Worm (Caenorhabditis elegans): ENCODE results near the gene acc-3.

- TF ChIP-seq fkh-10 (GFP tag; optimal IDR thresholded peaks at IDR 0.05), result no peak
- TF ChIP-seq lin-13 (GFP tag; optimal IDR thresholded peaks at IDR 0.05), result no peak
- TF ChIP-seq sup-37 (GFP tag; optimal IDR thresholded peaks at IDR 0.05), result no peak
Observed at ce11 chrX:4715107-4715506, 12.2 kb downstream of the acc-3 start, which contains the start of gene rpl-25.1.

Measured in whole organism, L1 larva.